Fruit fly (Drosophila melanogaster) whole organism, pupa: Measurements from ENCODE around the gene CG10959.

ENCODE experiments used
- CG12605 ChIP-seq: fragments of 200-800 bp; sonication (Bioruptor generic); IDR thresholded peaks from 2 replicates; pipeline ENCODE4 v1.3.6; 2022; ENCODE audit warnings: missing biosample characterization, missing genetic modification characterization
- CG13204 ChIP-seq: fragments of 200-800 bp; sonication (Bioruptor generic); optimal IDR thresholded peaks from 2 replicates; lab custom pipeline; 2018; ENCODE audit warnings: missing biosample characterization, mild to moderate bottlenecking, missing genetic modification characterization, moderate library complexity
- CG14655 ChIP-seq: fragments of 200-800 bp; sonication (Bioruptor generic); optimal IDR thresholded peaks from 3 replicates; lab custom pipeline; 2017; ENCODE audit warnings: mild to moderate bottlenecking, missing biosample characterization, missing genetic modification reagents, missing genetic modification characterization
- CG15710 ChIP-seq: fragments of 200-800 bp; sonication (Bioruptor generic); optimal IDR thresholded peaks from 2 replicates; lab custom pipeline; 2018; ENCODE audit warnings: missing biosample characterization, mild to moderate bottlenecking, missing genetic modification characterization, moderate library complexity
- CG32121 ChIP-seq: fragments of 200-800 bp; sonication (Bioruptor generic); IDR thresholded peaks from 2 replicates; pipeline ENCODE4 v1.3.6; 2022; ENCODE audit warnings: missing biosample characterization, missing genetic modification characterization
- CG34367 ChIP-seq: fragments of 200-800 bp; sonication (Bioruptor generic); optimal IDR thresholded peaks from 2 replicates; lab custom pipeline; 2018; ENCODE audit warnings: missing biosample characterization, mild to moderate bottlenecking, missing genetic modification characterization
- CG8159 ChIP-seq: fragments of 200-800 bp; sonication (Bioruptor generic); optimal IDR thresholded peaks from 3 replicates; lab custom pipeline; 2018; ENCODE audit warnings: missing biosample characterization, mild to moderate bottlenecking, missing genetic modification characterization, moderate library complexity
- CG8301 ChIP-seq: fragments of 200-800 bp; sonication (Bioruptor generic); optimal IDR thresholded peaks from 2 replicates; lab custom pipeline; 2018; ENCODE audit warnings: missing biosample characterization, mild to moderate bottlenecking, missing genetic modification characterization
- CG9948 ChIP-seq: fragments of 200-800 bp; sonication (Bioruptor generic); optimal IDR thresholded peaks from 2 replicates; lab custom pipeline; 2018; ENCODE audit warnings: missing biosample characterization, mild to moderate bottlenecking, missing genetic modification characterization, moderate library complexity
- EcR ChIP-seq: fragments of 200-800 bp; sonication (Bioruptor generic); optimal IDR thresholded peaks from 3 replicates; lab custom pipeline; 2019; ENCODE audit warnings: missing biosample characterization, missing genetic modification characterization, mild to moderate bottlenecking, moderate library complexity, missing genetic modification reagents
- Pif1A ChIP-seq: fragments of 200-800 bp; sonication (Bioruptor generic); optimal IDR thresholded peaks from 3 replicates; lab custom pipeline; 2016; ENCODE audit warnings: missing biosample characterization, missing genetic modification characterization
- Pif1B ChIP-seq: fragments of 200-800 bp; sonication (Bioruptor generic); optimal IDR thresholded peaks from 3 replicates; lab custom pipeline; 2016; ENCODE audit warnings: missing biosample characterization, missing genetic modification characterization
- Snoo ChIP-seq: fragments of 200-800 bp; sonication (Bioruptor generic); optimal IDR thresholded peaks from 3 replicates; lab custom pipeline; 2017; ENCODE audit warnings: missing biosample characterization, mild to moderate bottlenecking, missing genetic modification characterization, inconsistent platforms
- fd96Ca ChIP-seq: fragments of 200-800 bp; sonication (Bioruptor generic); IDR thresholded peaks from 3 replicates; pipeline ENCODE4 v1.3.6; 2022; ENCODE audit warnings: missing biosample characterization, missing genetic modification characterization

- peak; percentile 78 for TF ChIP-seq Pif1A (GFP tag; lab: Kevin White, UChicago)
- TF ChIP-seq Snoo (tag; lab: Kevin White, UChicago) = peak; percentile 54
- TF ChIP-seq CG34367 (tag; lab: Kevin White, UChicago) = peak; percentile 71
- peak; percentile 84 for TF ChIP-seq fd96Ca
- peak; percentile 82 for TF ChIP-seq CG8159 (tag; lab: Kevin White, UChicago)
- peak; percentile 81 for TF ChIP-seq CG9948 (tag; lab: Kevin White, UChicago)
- TF ChIP-seq CG32121 = peak; percentile 87
- TF ChIP-seq Pif1B = peak; percentile 70
- TF ChIP-seq EcR = no peak
- TF ChIP-seq CG8301 (tag; lab: Kevin White, UChicago) = peak; percentile 75
- TF ChIP-seq CG12605 (GFP tag; lab: Robert Waterston, UW) = peak; percentile 85
- TF ChIP-seq CG15710 (tag; lab: Kevin White, UChicago) = peak; percentile 77
- peak; percentile 83 for TF ChIP-seq CG14655 (GFP tag; lab: Kevin White, UChicago)
- TF ChIP-seq CG13204 (GFP tag; lab: Kevin White, UChicago) = peak; percentile 46
Measured at dm6 chrX:8100026-8100825, 48.4 kb upstream of the CG10959 start.
